Fruit fly (Drosophila melanogaster) whole organism, pupa: Measurements from ENCODE around the gene CtBP.

Experiments
- CG32121 ChIP-seq: fragments of 200-800 bp; sonication (Bioruptor generic); IDR thresholded peaks from 2 replicates; pipeline ENCODE4 v1.3.6; 2022; ENCODE audit warnings: missing biosample characterization, missing genetic modification characterization
- EcR ChIP-seq: fragments of 200-800 bp; sonication (Bioruptor generic); optimal IDR thresholded peaks from 3 replicates; lab custom pipeline; 2019; ENCODE audit warnings: missing biosample characterization, missing genetic modification characterization, mild to moderate bottlenecking, moderate library complexity, missing genetic modification reagents

- TF ChIP-seq EcR (GFP tag; lab: Kevin White, UChicago) (no peak), CG32121 (GFP tag; lab: Robert Waterston, UW) (no peak)
These were observed 4.0 kb downstream of the CtBP start for dm6 chr3R:13015402-13015801.
